Fruit fly (Drosophila melanogaster) whole organism, embryonic: Measurements from ENCODE around the gene rho-5.
A peak's percentile ranks its signal among the peaks of the same experiment; 100 is the strongest.

ENCODE experiments used
- Ada2b ChIP-seq: fragments of 200-800 bp; sonication (Bioruptor generic); IDR thresholded peaks from 2 replicates; pipeline ENCODE4 v1.3.6; 2022; ENCODE audit warnings: missing biosample characterization, missing genetic modification characterization
- BEAF-32 ChIP-seq: fragments of 200-800 bp; sonication (Bioruptor generic); optimal IDR thresholded peaks from 3 replicates; lab custom pipeline; 2017; ENCODE audit warnings: missing biosample characterization, missing genetic modification characterization, mild to moderate bottlenecking, moderate library complexity, missing genetic modification reagents
- CG10267 ChIP-seq: fragments of 200-800 bp; sonication (Bioruptor generic); optimal IDR thresholded peaks from 2 replicates; lab custom pipeline; 2018; ENCODE audit warnings: missing biosample characterization, mild to moderate bottlenecking, missing genetic modification characterization, moderate library complexity
- CG10321 ChIP-seq: fragments of 200-800 bp; sonication (Bioruptor generic); IDR thresholded peaks from 2 replicates; pipeline ENCODE4 v1.3.6; 2022; ENCODE audit warnings: missing biosample characterization, missing genetic modification characterization
- CG13287 ChIP-seq: fragments of 200-800 bp; sonication (Bioruptor generic); IDR thresholded peaks from 2 replicates; pipeline ENCODE4 v1.3.6; 2022; ENCODE audit warnings: missing biosample characterization, missing genetic modification characterization; ENCODE audit not compliant: partially characterized antibody
- CG13424 ChIP-seq: fragments of 200-800 bp; sonication (Bioruptor generic); optimal IDR thresholded peaks from 2 replicates; lab custom pipeline; 2019; ENCODE audit warnings: missing biosample characterization, mild to moderate bottlenecking, missing genetic modification characterization, moderate library complexity
- CG16813 ChIP-seq: fragments of 200-800 bp; sonication (Bioruptor generic); IDR thresholded peaks from 3 replicates; pipeline ENCODE4 v1.3.6; 2022; ENCODE audit warnings: missing biosample characterization, missing genetic modification characterization; ENCODE audit not compliant: partially characterized antibody
- CG17802 ChIP-seq: fragments of 200-800 bp; sonication (Bioruptor generic); optimal IDR thresholded peaks from 2 replicates; lab custom pipeline; 2018; ENCODE audit warnings: missing biosample characterization, mild to moderate bottlenecking, missing genetic modification characterization, moderate library complexity
- CG18011 ChIP-seq: fragments of 200-800 bp; sonication (Bioruptor generic); optimal IDR thresholded peaks from 2 replicates; lab custom pipeline; 2017; ENCODE audit warnings: missing biosample characterization, missing genetic modification characterization, mild to moderate bottlenecking, moderate library complexity, missing genotype
- CG18764 ChIP-seq: fragments of 200-800 bp; sonication (Bioruptor generic); optimal IDR thresholded peaks from 3 replicates; lab custom pipeline; 2016; ENCODE audit warnings: missing biosample characterization, missing genetic modification characterization
- CG2116 ChIP-seq: fragments of 200-800 bp; sonication (Bioruptor generic); optimal IDR thresholded peaks from 3 replicates; lab custom pipeline; 2018; ENCODE audit warnings: missing biosample characterization, mild to moderate bottlenecking, missing genetic modification characterization
- CG3065 ChIP-seq: fragments of 200-800 bp; sonication (Bioruptor generic); optimal IDR thresholded peaks from 2 replicates; lab custom pipeline; 2016; ENCODE audit warnings: missing biosample characterization, missing genetic modification characterization
- CG3281 ChIP-seq: fragments of 200-800 bp; sonication (Bioruptor generic); optimal IDR thresholded peaks from 3 replicates; lab custom pipeline; 2017; ENCODE audit warnings: missing biosample characterization, mild to moderate bottlenecking, missing genetic modification characterization
- CG3726 ChIP-seq: fragments of 200-800 bp; sonication (Bioruptor generic); IDR thresholded peaks from 3 replicates; pipeline ENCODE4, ENCODE4 v1.3.6; 2022; ENCODE audit warnings: missing biosample characterization, missing genetic modification characterization
- CG7987 ChIP-seq: fragments of 200-800 bp; sonication (Bioruptor generic); optimal IDR thresholded peaks from 2 replicates; lab custom pipeline; 2018; ENCODE audit warnings: missing biosample characterization, mild to moderate bottlenecking, missing genetic modification characterization, moderate library complexity
- Doc3 ChIP-seq: fragments of 200-800 bp; sonication (Bioruptor generic); IDR thresholded peaks from 3 replicates; pipeline ENCODE4 v1.3.6; 2022; ENCODE audit warnings: missing biosample characterization, missing genetic modification characterization; ENCODE audit not compliant: partially characterized antibody
- Dp ChIP-seq: fragments of 200-800 bp; sonication (Bioruptor generic); optimal IDR thresholded peaks from 2 replicates; lab custom pipeline; 2018; ENCODE audit warnings: missing biosample characterization, mild to moderate bottlenecking, missing genetic modification characterization, moderate library complexity
- Dref ChIP-seq: fragments of 200-800 bp; sonication (Bioruptor generic); IDR thresholded peaks from 2 replicates; pipeline ENCODE4 v1.3.6; 2022; ENCODE audit warnings: missing biosample characterization, missing genetic modification characterization
- E2f2 ChIP-seq: fragments of 200-800 bp; sonication (Bioruptor generic); IDR thresholded peaks from 2 replicates; pipeline ENCODE4 v1.3.6; 2022; ENCODE audit warnings: missing biosample characterization, missing genetic modification characterization
- Hmr ChIP-seq: fragments of 200-800 bp; sonication (Bioruptor generic); optimal IDR thresholded peaks from 3 replicates; lab custom pipeline; 2017; ENCODE audit warnings: mild to moderate bottlenecking, missing biosample characterization, missing genetic modification reagents, missing genetic modification characterization
- Hr51 ChIP-seq, 2 experiments: fragments of 200-800 bp; sonication (Bioruptor generic); optimal IDR thresholded peaks; 2 replicates in 1 of 2; 3 replicates in 1 of 2; lab custom pipeline; 2016 to 2018; ENCODE audit warnings: missing biosample characterization in 2 of 2, missing genetic modification characterization in 2 of 2, mild to moderate bottlenecking in 1 of 2, moderate library complexity in 1 of 2
- MESR4 ChIP-seq: fragments of 200-800 bp; sonication (Bioruptor generic); optimal IDR thresholded peaks from 2 replicates; lab custom pipeline; 2018; ENCODE audit warnings: missing biosample characterization, mild to moderate bottlenecking, missing genetic modification characterization, moderate library complexity
- NC2β ChIP-seq: fragments of 200-800 bp; sonication (Bioruptor generic); optimal IDR thresholded peaks from 2 replicates; lab custom pipeline; 2016; ENCODE audit warnings: missing biosample characterization, missing genetic modification characterization
- Opbp ChIP-seq: fragments of 200-800 bp; sonication (Bioruptor generic); IDR thresholded peaks from 3 replicates; pipeline ENCODE4 v1.3.6; 2022; ENCODE audit warnings: missing biosample characterization, missing genetic modification characterization; ENCODE audit not compliant: partially characterized antibody
- Optix ChIP-seq: fragments of 200-800 bp; sonication (Bioruptor generic); IDR thresholded peaks from 3 replicates; pipeline ENCODE4 v1.3.6; 2022; ENCODE audit warnings: missing biosample characterization, missing genetic modification characterization
- Poxn ChIP-seq: fragments of 200-800 bp; sonication (Bioruptor generic); IDR thresholded peaks from 2 replicates; pipeline ENCODE4 v1.3.6; 2022; ENCODE audit warnings: missing biosample characterization, missing genetic modification characterization
- Scr ChIP-seq: fragments of 200-800 bp; sonication (Bioruptor generic); IDR thresholded peaks from 2 replicates; pipeline ENCODE4 v1.3.6; 2022; ENCODE audit warnings: missing biosample characterization, missing genetic modification characterization; ENCODE audit not compliant: partially characterized antibody
- Sry-δ ChIP-seq: fragments of 200-800 bp; sonication (Bioruptor generic); optimal IDR thresholded peaks from 2 replicates; lab custom pipeline; 2016; ENCODE audit warnings: missing biosample characterization, missing genetic modification characterization
- amos ChIP-seq: fragments of 200-800 bp; sonication (Bioruptor generic); IDR thresholded peaks from 2 replicates; pipeline ENCODE4 v1.3.6; 2022; ENCODE audit warnings: missing biosample characterization, missing genetic modification characterization; ENCODE audit not compliant: partially characterized antibody
- aop ChIP-seq: fragments of 200-800 bp; sonication (Bioruptor generic); IDR thresholded peaks from 2 replicates; pipeline ENCODE4 v1.3.6; 2022; ENCODE audit warnings: missing biosample characterization, missing genetic modification characterization
- dmrt99B ChIP-seq: fragments of 200-800 bp; sonication (Bioruptor generic); optimal IDR thresholded peaks from 2 replicates; lab custom pipeline; 2018; ENCODE audit warnings: missing biosample characterization, mild to moderate bottlenecking, missing genetic modification characterization, moderate library complexity
- dysf ChIP-seq: fragments of 200-800 bp; sonication (Bioruptor generic); IDR thresholded peaks from 3 replicates; pipeline ENCODE4 v1.3.6; 2022; ENCODE audit warnings: missing biosample characterization, missing genetic modification characterization
- exex ChIP-seq: fragments of 200-800 bp; sonication (Bioruptor generic); optimal IDR thresholded peaks from 4 replicates; lab custom pipeline; 2018; ENCODE audit warnings: missing biosample characterization, mild to moderate bottlenecking, missing genetic modification characterization, moderate library complexity
- eyg ChIP-seq: fragments of 200-800 bp; sonication (Bioruptor generic); optimal IDR thresholded peaks from 3 replicates; lab custom pipeline; 2016; ENCODE audit warnings: missing biosample characterization, missing genetic modification characterization
- gem ChIP-seq: fragments of 200-800 bp; sonication (Bioruptor generic); optimal IDR thresholded peaks from 2 replicates; lab custom pipeline; 2019; ENCODE audit warnings: missing biosample characterization, mild to moderate bottlenecking, missing genetic modification characterization, moderate library complexity
- gsb ChIP-seq: fragments of 200-800 bp; sonication (Bioruptor generic); IDR thresholded peaks from 2 replicates; pipeline ENCODE4 v1.3.6; 2022; ENCODE audit warnings: missing biosample characterization, missing genetic modification characterization
- hb ChIP-seq: fragments of 200-800 bp; sonication (Bioruptor generic); IDR thresholded peaks from 3 replicates; pipeline ENCODE4 v1.3.6; 2022; ENCODE audit warnings: missing biosample characterization, missing genetic modification characterization; ENCODE audit not compliant: partially characterized antibody
- knrl ChIP-seq: fragments of 200-800 bp; sonication (Bioruptor generic); IDR thresholded peaks from 3 replicates; pipeline ENCODE4 v1.3.6; 2022; ENCODE audit warnings: missing biosample characterization, missing genetic modification characterization; ENCODE audit not compliant: partially characterized antibody
- nerfin-2 ChIP-seq: fragments of 200-800 bp; sonication (Bioruptor generic); IDR thresholded peaks from 2 replicates; pipeline ENCODE4 v1.3.6; 2022; ENCODE audit warnings: missing biosample characterization, missing genetic modification characterization; ENCODE audit not compliant: partially characterized antibody
- onecut ChIP-seq: fragments of 200-800 bp; sonication (Bioruptor generic); IDR thresholded peaks from 2 replicates; pipeline ENCODE4 v1.3.6; 2022; ENCODE audit warnings: missing biosample characterization, missing genetic modification characterization
- org-1 ChIP-seq: fragments of 200-800 bp; sonication (Bioruptor generic); optimal IDR thresholded peaks from 2 replicates; lab custom pipeline; 2017; ENCODE audit warnings: missing biosample characterization, missing genetic modification characterization
- pb ChIP-seq: fragments of 200-800 bp; sonication (Bioruptor generic); optimal IDR thresholded peaks from 3 replicates; lab custom pipeline; 2016; ENCODE audit warnings: missing biosample characterization, missing genetic modification characterization
- rib ChIP-seq: fragments of 200-800 bp; sonication (Bioruptor generic); IDR thresholded peaks from 2 replicates; pipeline ENCODE4 v1.3.6; 2022; ENCODE audit warnings: missing biosample characterization, missing genetic modification characterization
- row ChIP-seq: fragments of 200-800 bp; sonication (Bioruptor generic); IDR thresholded peaks from 3 replicates; pipeline ENCODE4 v1.3.6; 2022; ENCODE audit warnings: missing biosample characterization, missing genetic modification characterization
- scrt ChIP-seq: fragments of 200-800 bp; sonication (Bioruptor generic); optimal IDR thresholded peaks from 2 replicates; lab custom pipeline; 2018; ENCODE audit warnings: missing biosample characterization, mild to moderate bottlenecking, missing genetic modification characterization, moderate library complexity
- sug ChIP-seq: fragments of 200-800 bp; optimal IDR thresholded peaks from 2 replicates; lab custom pipeline; 2019; ENCODE audit warnings: missing biosample characterization, mild to moderate bottlenecking, missing genetic modification characterization, moderate library complexity
- tna ChIP-seq: fragments of 200-800 bp; sonication (Bioruptor generic); IDR thresholded peaks from 2 replicates; pipeline ENCODE4 v1.3.6; 2022; ENCODE audit warnings: missing biosample characterization, missing genetic modification characterization; ENCODE audit not compliant: partially characterized antibody
- unc-4 ChIP-seq: fragments of 200-800 bp; sonication (Bioruptor generic); IDR thresholded peaks from 2 replicates; pipeline ENCODE4 v1.3.6; 2022; ENCODE audit warnings: missing biosample characterization, missing genetic modification characterization; ENCODE audit not compliant: partially characterized antibody
- zf30C ChIP-seq: fragments of 200-800 bp; sonication (Bioruptor generic); optimal IDR thresholded peaks from 3 replicates; lab custom pipeline; 2018; ENCODE audit warnings: missing biosample characterization, mild to moderate bottlenecking, missing genetic modification characterization

Gene rho-5

dm6 chr2L:10418981-10419380 is 45.3 kb upstream of the rho-5 start, which contains the start of gene RfC3 (continued):
- no peak for TF ChIP-seq CG3065 (GFP tag; lab: Kevin White, UChicago)
- TF ChIP-seq CG10321 (GFP tag; lab: Robert Waterston, UW), result no peak
- TF ChIP-seq CG3281 (GFP tag; lab: Kevin White, UChicago), result no peak
- peak; percentile 94 for TF ChIP-seq nerfin-2 (GFP tag; lab: Robert Waterston, UW)
- no peak for TF ChIP-seq org-1
- no peak for TF ChIP-seq row (GFP tag; lab: Robert Waterston, UW)
- TF ChIP-seq Optix (GFP tag; lab: Robert Waterston, UW), result no peak
- peak; percentile 73; the same call in 2 of the 3 replicates for TF ChIP-seq Opbp (GFP tag; lab: Robert Waterston, UW)
- TF ChIP-seq CG10267 (tag; lab: Kevin White, UChicago), result peak; percentile 21
- no peak for TF ChIP-seq eyg (GFP tag; lab: Kevin White, UChicago)
- TF ChIP-seq zf30C, result no peak
- TF ChIP-seq E2f2 (GFP tag; lab: Robert Waterston, UW), result peak; percentile 90
- TF ChIP-seq CG2116 (GFP tag; lab: Kevin White, UChicago), result peak; percentile 94
- TF ChIP-seq Scr (GFP tag; lab: Robert Waterston, UW), result peak; percentile 81
- no peak for TF ChIP-seq Hmr (GFP tag; lab: Kevin White, UChicago)
- TF ChIP-seq gem (tag; lab: Kevin White, UChicago), result no peak
- peak; percentile 92 for TF ChIP-seq Dp (GFP tag; lab: Kevin White, UChicago)
- peak; percentile 31 for TF ChIP-seq Sry-δ (GFP tag; lab: Kevin White, UChicago)
- TF ChIP-seq Hr51 (GFP tag; optimal IDR thresholded peaks at IDR 0.05; lab: Kevin White, UChicago), result no peak
- TF ChIP-seq pb, result no peak
- TF ChIP-seq scrt (GFP tag; lab: Kevin White, UChicago), result peak; percentile 90
- peak; percentile 54; the same call in 1 of the 2 replicates for TF ChIP-seq onecut (GFP tag; lab: Robert Waterston, UW)
- TF ChIP-seq sug (tag; lab: Kevin White, UChicago), result peak; percentile 20
- no peak for TF ChIP-seq CG17802
- TF ChIP-seq dysf (GFP tag; lab: Robert Waterston, UW), result no peak
- peak; percentile 95 for TF ChIP-seq Dref (GFP tag; lab: Robert Waterston, UW)
- peak; percentile 72; the same call in 2 of the 3 replicates for TF ChIP-seq CG16813 (GFP tag; lab: Robert Waterston, UW)
- TF ChIP-seq amos (GFP tag; lab: Robert Waterston, UW), result peak; percentile 76; the same call in 1 of the 2 replicates
- TF ChIP-seq Poxn (GFP tag; lab: Robert Waterston, UW), result no peak
- TF ChIP-seq unc-4 (GFP tag; lab: Robert Waterston, UW), result peak; percentile 75
- TF ChIP-seq CG13424 (tag; lab: Kevin White, UChicago), result no peak
- TF ChIP-seq tna (GFP tag; lab: Robert Waterston, UW), result peak; percentile 97
- peak; percentile 59; the same call in 2 of the 3 replicates for TF ChIP-seq knrl (GFP tag; lab: Robert Waterston, UW)
- no peak for TF ChIP-seq exex (tag; lab: Kevin White, UChicago)
- no peak for TF ChIP-seq aop (GFP tag; lab: Robert Waterston, UW)
- peak; percentile 29 for TF ChIP-seq MESR4 (GFP tag; lab: Kevin White, UChicago)
- TF ChIP-seq Ada2b (GFP tag; lab: Robert Waterston, UW), result no peak
- TF ChIP-seq CG3726 (GFP tag; lab: Robert Waterston, UW), result no peak
- no peak for TF ChIP-seq CG7987 (GFP tag; lab: Kevin White, UChicago)
- TF ChIP-seq hb (GFP tag; lab: Robert Waterston, UW), result peak; percentile 80
- no peak for TF ChIP-seq NC2β (GFP tag; lab: Kevin White, UChicago)
- peak; percentile 75 for TF ChIP-seq Doc3
- TF ChIP-seq CG13287 (GFP tag; lab: Robert Waterston, UW), result peak; percentile 92
- TF ChIP-seq CG18011 (GFP tag; lab: Kevin White, UChicago), result no peak
- TF ChIP-seq gsb (GFP tag; lab: Robert Waterston, UW), result no peak
- TF ChIP-seq rib (GFP tag; lab: Robert Waterston, UW), result 0 out of 2 replicates have a peak, but pooled peaks have one; percentile 11
- peak; percentile 61 for TF ChIP-seq BEAF-32
- TF ChIP-seq dmrt99B (tag; lab: Kevin White, UChicago), result no peak
- TF ChIP-seq CG18764 (GFP tag; lab: Kevin White, UChicago), result no peak
